Fruit fly (Drosophila melanogaster): ENCODE measurements around the gene CecC.

Gene CecC

DNA sequence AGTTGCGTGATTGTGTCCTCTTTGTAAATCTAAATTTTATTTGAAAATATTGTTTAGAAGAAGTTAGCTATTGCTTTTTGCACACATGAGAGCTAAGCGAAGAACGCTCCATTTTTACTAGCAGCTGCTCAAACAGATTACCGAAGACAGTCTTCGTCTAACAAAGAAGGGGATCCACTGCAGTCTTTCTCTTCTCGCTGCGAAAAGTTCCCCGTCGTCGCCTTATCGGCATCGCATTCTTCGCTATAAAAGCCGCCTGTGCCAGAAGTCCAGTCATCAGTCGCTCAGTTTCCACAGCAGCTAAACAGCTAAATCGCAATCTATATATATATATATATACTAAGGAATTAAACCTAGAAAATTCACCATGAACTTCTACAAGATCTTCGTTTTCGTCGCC, at the start of gene CecC:
Gene CecC (plus strand): TSS at position 275 of the 400 bp plus-strand sequence.
- TF ChIP-seq C15 (GFP tag; IDR thresholded peaks at IDR 0.05) (no peak), Gsc (GFP tag; IDR thresholded peaks at IDR 0.05) (no peak), CG13624 (GFP tag; optimal IDR thresholded peaks at IDR 0.05) (no peak), Oaz (GFP tag; IDR thresholded peaks at IDR 0.05) (no peak), bcd (GFP tag; optimal IDR thresholded peaks at IDR 0.05) (no peak), sd (tag; optimal IDR thresholded peaks at IDR 0.05) (no peak), mld (GFP tag; IDR thresholded peaks at IDR 0.05; ENCODE audit: partially characterized antibody) (no peak)

DNA sequence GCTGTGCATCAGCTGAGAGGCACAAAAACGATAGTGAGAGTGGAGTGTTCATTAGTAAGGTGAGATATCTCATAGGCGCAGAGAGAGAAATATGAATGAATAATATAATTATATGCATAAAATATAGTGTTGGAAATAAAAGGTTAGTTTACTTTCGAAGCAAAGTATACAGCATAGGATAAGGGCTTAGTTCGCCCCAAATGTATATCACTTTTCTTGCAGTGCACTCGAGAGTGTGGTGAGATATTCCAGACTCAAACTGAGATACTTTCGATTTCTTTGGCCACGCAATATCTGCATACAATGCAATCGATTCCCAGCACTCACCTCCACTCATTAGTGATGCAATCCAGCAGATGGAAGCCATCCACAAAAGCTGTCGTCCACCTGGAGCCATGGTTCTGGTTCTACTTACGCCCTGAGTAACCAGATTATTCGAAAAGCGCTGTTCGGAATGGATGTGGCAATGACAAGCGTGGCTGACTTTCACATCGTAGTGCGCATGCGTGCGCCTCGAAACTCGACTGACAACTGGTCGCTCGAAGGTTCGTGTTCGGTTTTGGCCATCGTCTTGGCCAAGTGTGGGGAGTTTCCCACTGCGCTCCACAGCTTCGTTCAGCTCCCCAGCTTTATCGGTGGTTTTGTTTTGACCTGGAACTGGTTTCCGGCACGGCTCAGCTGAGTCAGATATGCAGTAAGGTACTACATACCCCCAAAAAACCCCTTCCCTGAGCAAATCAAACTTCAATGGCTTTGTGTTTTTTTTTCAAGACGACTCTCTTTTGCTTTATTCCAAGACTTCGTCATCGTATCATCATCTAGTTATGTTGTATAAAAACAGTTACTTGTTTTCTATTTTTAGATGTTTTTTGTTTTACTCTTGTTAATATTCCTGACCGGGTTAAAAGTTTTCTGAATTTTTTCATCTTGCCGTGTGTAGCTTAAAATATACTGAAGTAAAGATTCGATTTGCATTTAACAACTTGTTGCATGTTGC, 45.3 kb upstream of the CecC start, which contains the start of gene Rsod:
Gene Rsod (minus strand): TSS at position 537 of the 997 bp plus-strand sequence.
- no peak for TF ChIP-seq slp2 (GFP tag; optimal IDR thresholded peaks at IDR 0.05)
- no peak for TF ChIP-seq HLHmδ (GFP tag; optimal IDR thresholded peaks at IDR 0.05)
- TF ChIP-seq CG12769 (tag; optimal IDR thresholded peaks at IDR 0.05): peak; percentile 65
- 0 out of 2 replicates have a peak, but pooled peaks have one; percentile 42 for TF ChIP-seq CG43689 (GFP tag; IDR thresholded peaks at IDR 0.05)
- TF ChIP-seq caup (GFP tag; optimal IDR thresholded peaks at IDR 0.05; ENCODE audit: severe bottlenecking): no peak
- TF ChIP-seq CG10267 (tag; optimal IDR thresholded peaks at IDR 0.05): peak; percentile 50
- no peak for TF ChIP-seq usp (GFP tag; optimal IDR thresholded peaks at IDR 0.05)
- peak; percentile 55 for TF ChIP-seq ATbp (GFP tag; optimal IDR thresholded peaks at IDR 0.05)
- peak; percentile 55; the same call in 1 of the 2 replicates for TF ChIP-seq gsb (GFP tag; IDR thresholded peaks at IDR 0.05)
- TF ChIP-seq CG17385 (GFP tag; optimal IDR thresholded peaks at IDR 0.05): no peak
- peak; percentile 56 for TF ChIP-seq pros (GFP tag; optimal IDR thresholded peaks at IDR 0.05)
- TF ChIP-seq aop (GFP tag; IDR thresholded peaks at IDR 0.05): peak; percentile 45; the same call in 1 of the 2 replicates
- no peak for TF ChIP-seq CG4404 (GFP tag; IDR thresholded peaks at IDR 0.05)
- peak; percentile 54 for TF ChIP-seq Ada2b (GFP tag; IDR thresholded peaks at IDR 0.05)
- peak; percentile 5 for TF ChIP-seq CG2116 (GFP tag; optimal IDR thresholded peaks at IDR 0.05)
- peak; percentile 51 for TF ChIP-seq CG3407 (GFP tag; optimal IDR thresholded peaks at IDR 0.05)
- no peak for TF ChIP-seq CG33213 (GFP tag; optimal IDR thresholded peaks at IDR 0.05)
- TF ChIP-seq CG14710 (tag; optimal IDR thresholded peaks at IDR 0.05): peak; percentile 40
- TF ChIP-seq CG14014 (GFP tag; IDR thresholded peaks at IDR 0.05): peak; percentile 66; the same call in 1 of the 2 replicates
- TF ChIP-seq Dek (tag; optimal IDR thresholded peaks at IDR 0.05): peak; percentile 16
- no peak for TF ChIP-seq CrebB (tag; optimal IDR thresholded peaks at IDR 0.05)
- TF ChIP-seq CG32532 (GFP tag; IDR thresholded peaks at IDR 0.05): peak; percentile 61; the same call in 1 of the 2 replicates
- TF ChIP-seq CG9797 (GFP tag; optimal IDR thresholded peaks at IDR 0.05): no peak
- TF ChIP-seq CG34422 (GFP tag; IDR thresholded peaks at IDR 0.05): peak; percentile 71
- no peak for TF ChIP-seq p53 (GFP tag; optimal IDR thresholded peaks at IDR 0.05)
- TF ChIP-seq Doc3 (GFP tag; IDR thresholded peaks at IDR 0.05; ENCODE audit: partially characterized antibody): no peak
- TF ChIP-seq org-1 (GFP tag; optimal IDR thresholded peaks at IDR 0.05): peak; percentile 13
- TF ChIP-seq ci (GFP tag; IDR thresholded peaks at IDR 0.05): peak; percentile 92
- TF ChIP-seq Nf-YC (tag; optimal IDR thresholded peaks at IDR 0.05): no peak
- no peak for TF ChIP-seq CG31388 (GFP tag; optimal IDR thresholded peaks at IDR 0.05)
- TF ChIP-seq CG7786 (GFP tag; optimal IDR thresholded peaks at IDR 0.05): no peak
- no peak for TF ChIP-seq Dip3 (GFP tag; optimal IDR thresholded peaks at IDR 0.05)
- peak; percentile 40; the same call in 1 of the 2 replicates for TF ChIP-seq E2f2 (GFP tag; IDR thresholded peaks at IDR 0.05)
- TF ChIP-seq Dp (GFP tag; optimal IDR thresholded peaks at IDR 0.05): no peak
- TF ChIP-seq NC2α (GFP tag; optimal IDR thresholded peaks at IDR 0.05): no peak
- TF ChIP-seq CG4360 (GFP tag; IDR thresholded peaks at IDR 0.05): peak; percentile 11; the same call in 1 of the 2 replicates
- TF ChIP-seq ham (GFP tag; IDR thresholded peaks at IDR 0.05): no peak
- TF ChIP-seq Xrp1 (GFP tag; IDR thresholded peaks at IDR 0.05): peak; percentile 87
- TF ChIP-seq CoRest (tag; optimal IDR thresholded peaks at IDR 0.05): peak; percentile 27
- TF ChIP-seq CG17359 (tag; optimal IDR thresholded peaks at IDR 0.05): peak; percentile 79

Data from whole organism, embryonic.